Worm (Caenorhabditis elegans): ENCODE results near the gene F10B5.2.

Gene F10B5.2

DNA sequence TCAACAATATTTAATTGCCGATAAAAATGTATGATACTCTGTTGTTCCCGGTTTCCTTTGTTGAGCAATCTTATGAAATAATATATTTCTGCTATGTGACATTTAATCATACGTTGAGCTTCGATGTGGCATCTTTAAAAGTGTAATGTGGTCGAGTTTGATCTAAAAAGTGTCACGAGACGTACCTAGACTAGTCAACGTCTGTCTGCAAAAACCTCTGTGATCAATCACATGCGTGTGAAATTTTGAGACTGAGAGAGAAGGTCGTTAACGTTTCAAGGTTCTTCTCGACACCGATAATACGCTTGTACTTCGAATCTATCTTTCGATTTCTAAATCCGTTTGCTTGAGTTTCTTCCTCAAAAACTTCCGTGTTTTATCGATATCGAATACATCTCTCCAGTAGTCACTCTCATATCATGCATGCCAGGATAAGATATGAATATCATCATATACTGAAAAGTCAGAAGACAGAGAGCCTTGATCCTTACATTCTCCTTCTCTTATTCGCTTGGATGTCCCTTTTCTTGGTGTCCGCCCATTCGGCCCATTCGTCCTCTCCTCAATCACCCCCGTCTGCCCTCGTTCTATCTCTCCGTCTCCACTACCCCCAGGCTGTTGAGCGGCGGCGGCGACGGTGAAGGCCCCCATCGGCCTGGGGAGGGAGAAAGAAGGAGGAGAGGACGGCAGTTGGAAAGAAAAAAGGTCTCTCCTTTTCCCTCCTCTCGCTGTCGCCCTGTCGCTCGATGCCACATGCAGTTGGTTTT, 16.1 kb upstream of the F10B5.2 start (continued):
- TF ChIP-seq hlh-26 (GFP tag; conservative IDR thresholded peaks at IDR 0.05) (no peak), let-526 (GFP tag; IDR thresholded peaks at IDR 0.05) (peak; percentile 50; the same call in 1 of the 2 replicates), bed-1 (GFP tag; IDR thresholded peaks at IDR 0.05) (no peak), F37B4.10 (GFP tag; IDR thresholded peaks at IDR 0.05) (0 out of 2 replicates have a peak, but pooled peaks have one; percentile 28), ets-4 (GFP tag; optimal IDR thresholded peaks at IDR 0.05) (no peak), Y53F4B.3 (GFP tag; IDR thresholded peaks at IDR 0.05) (no peak), F57A8.1 (GFP tag; optimal IDR thresholded peaks at IDR 0.05) (no peak), F52B5.7 (tag; optimal IDR thresholded peaks at IDR 0.05) (peak; percentile 72), lin-26 (GFP tag; IDR thresholded peaks at IDR 0.05) (no peak), F22D6.2 (tag; optimal IDR thresholded peaks at IDR 0.05) (no peak), hmg-1.2 (GFP tag; IDR thresholded peaks at IDR 0.05) (0 out of 2 replicates have a peak, but pooled peaks have one; percentile 10), hlh-12 (tag; optimal IDR thresholded peaks at IDR 0.05) (no peak), hsf-1 (GFP tag; IDR thresholded peaks at IDR 0.05) (no peak), pbrm-1 (GFP tag; IDR thresholded peaks at IDR 0.05) (no peak), B0261.1 (tag; optimal IDR thresholded peaks at IDR 0.05) (no peak), attf-5 (GFP tag; optimal IDR thresholded peaks at IDR 0.05) (peak; percentile 36), ceh-91 (GFP tag; IDR thresholded peaks at IDR 0.05) (no peak), ama-1 (optimal IDR thresholded peaks at IDR 0.05) (no peak), ama-1 (GFP tag; optimal IDR thresholded peaks at IDR 0.05) (no peak), ztf-22 (GFP tag; optimal IDR thresholded peaks at IDR 0.05) (no peak), atf-7 (tag; optimal IDR thresholded peaks at IDR 0.05) (no peak), dox-1 (GFP tag; IDR thresholded peaks at IDR 0.05) (peak; percentile 65), ztf-26 (tag; optimal IDR thresholded peaks at IDR 0.05) (no peak), ekl-4 (GFP tag; IDR thresholded peaks at IDR 0.05) (no peak), ceh-27 (GFP tag; optimal IDR thresholded peaks at IDR 0.05) (peak; percentile 25), aptf-3 (GFP tag; IDR thresholded peaks at IDR 0.05) (0 out of 2 replicates have a peak, but pooled peaks have one; percentile 40), repo-1 (tag; optimal IDR thresholded peaks at IDR 0.05) (peak; percentile 28), tbp1 (GFP tag; optimal IDR thresholded peaks at IDR 0.05) (peak; percentile 11), F23B12.7 (tag; optimal IDR thresholded peaks at IDR 0.05; ENCODE audit: insufficient read depth) (no peak), unc-62 (GFP tag; optimal IDR thresholded peaks at IDR 0.05) (peak; percentile 52), ceh-40 (GFP tag; IDR thresholded peaks at IDR 0.05) (peak; percentile 55; the same call in 1 of the 2 replicates), B0035.1 (tag; optimal IDR thresholded peaks at IDR 0.05) (no peak), ZK185.1 (tag; optimal IDR thresholded peaks at IDR 0.05; ENCODE audit: poor library complexity, severe bottlenecking) (no peak)

DNA sequence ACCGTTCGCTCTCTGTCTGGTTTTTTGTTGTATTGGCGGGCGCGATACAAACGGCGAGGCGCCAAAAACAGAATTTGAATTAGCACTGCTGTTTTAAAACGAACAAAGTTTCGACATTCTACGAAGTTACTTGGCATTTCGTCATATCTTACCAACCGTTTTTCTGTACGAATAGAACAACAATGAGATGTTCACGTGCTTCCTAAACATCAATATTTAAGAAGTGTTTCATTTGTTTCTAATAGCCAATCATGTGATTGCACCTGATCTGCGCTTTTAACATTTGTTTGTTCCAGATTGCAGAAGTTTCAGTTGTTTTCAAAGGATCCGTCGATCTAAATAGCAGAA, 15.5 kb upstream of the F10B5.2 start:
- TF ChIP-seq efl-1 (GFP tag; optimal IDR thresholded peaks at IDR 0.05) (peak; percentile 13), snpc-1.1 (tag; optimal IDR thresholded peaks at IDR 0.05; ENCODE audit: insufficient read depth) (no peak), sea-2 (GFP tag; IDR thresholded peaks at IDR 0.05) (no peak), gei-17 (GFP tag; optimal IDR thresholded peaks at IDR 0.05) (no peak), somi-1 (GFP tag; optimal IDR thresholded peaks at IDR 0.05) (no peak), hmg-20 (GFP tag; IDR thresholded peaks at IDR 0.05) (no peak), ama-1 (optimal IDR thresholded peaks at IDR 0.05) (no peak), ama-1 (GFP tag; optimal IDR thresholded peaks at IDR 0.05) (no peak), dox-1 (GFP tag; IDR thresholded peaks at IDR 0.05) (no peak), zfh-2 (GFP tag; conservative IDR thresholded peaks at IDR 0.05) (0 out of 2 replicates have a peak, but pooled peaks have one; percentile 5), cebp-1 (GFP tag; IDR thresholded peaks at IDR 0.05) (0 out of 2 replicates have a peak, but pooled peaks have one; percentile 29), cebp-1 (tag; optimal IDR thresholded peaks at IDR 0.05) (peak; percentile 85), ceh-79 (tag; optimal IDR thresholded peaks at IDR 0.05) (no peak), lin-54 (GFP tag; optimal IDR thresholded peaks at IDR 0.05) (no peak), repo-1 (tag; optimal IDR thresholded peaks at IDR 0.05) (no peak), F52B5.7 (tag; optimal IDR thresholded peaks at IDR 0.05) (no peak), mes-4 (tag; optimal IDR thresholded peaks at IDR 0.05) (no peak), F37B4.10 (GFP tag; IDR thresholded peaks at IDR 0.05) (no peak), aptf-2 (GFP tag; conservative IDR thresholded peaks at IDR 0.05) (no peak), die-1 (tag; optimal IDR thresholded peaks at IDR 0.05) (no peak), lin-40 (tag; optimal IDR thresholded peaks at IDR 0.05) (no peak), cebp-2 (GFP tag; IDR thresholded peaks at IDR 0.05) (no peak)
